Worm (Caenorhabditis elegans) whole organism, young adult: ENCODE results near the gene ZK757.2.
A peak's percentile ranks its signal among the peaks of the same experiment; 100 is the strongest.

ENCODE experiments used
- B0019.2 ChIP-seq: fragments of 200-800 bp; sonication (Bioruptor generic); conservative IDR thresholded peaks from 2 replicates; pipeline ENCODE4 v1.3.6; 2022; ENCODE audit warnings: missing genetic modification reagents, missing genetic modification characterization, missing compliant biosample characterization
- D2030.7 ChIP-seq: fragments of 200-800 bp; sonication (Bioruptor generic); IDR thresholded peaks from 2 replicates; pipeline ENCODE4 v1.3.6; 2022; ENCODE audit warnings: missing genetic modification reagents, missing genetic modification characterization, missing compliant biosample characterization
- F33H1.4 ChIP-seq: fragments of 200-800 bp; sonication (Bioruptor generic); IDR thresholded peaks from 2 replicates; pipeline ENCODE4 v1.3.6; 2022; ENCODE audit warnings: missing genetic modification reagents, missing genetic modification characterization, missing compliant biosample characterization
- F39B2.1 ChIP-seq: fragments of 200-800 bp; sonication (Bioruptor generic); IDR thresholded peaks from 2 replicates; pipeline ENCODE4 v1.3.6; 2022; ENCODE audit warnings: missing genetic modification reagents, missing genetic modification characterization, missing compliant biosample characterization
- Y53G8AR.9 ChIP-seq: fragments of 200-800 bp; sonication (Bioruptor generic); conservative IDR thresholded peaks from 2 replicates; pipeline ENCODE4 v1.3.6; 2022; ENCODE audit warnings: missing genetic modification reagents, missing genetic modification characterization, missing compliant biosample characterization
- Y56A3A.18 ChIP-seq: fragments of 200-800 bp; sonication (Bioruptor generic); IDR thresholded peaks from 2 replicates; pipeline ENCODE4 v1.3.6; 2022; ENCODE audit warnings: missing genetic modification reagents, missing genetic modification characterization, missing compliant biosample characterization
- Y79H2A.3 ChIP-seq: fragments of 200-800 bp; sonication (Bioruptor generic); conservative IDR thresholded peaks from 2 replicates; pipeline ENCODE4 v1.3.6; 2022; ENCODE audit warnings: missing genetic modification reagents, missing genetic modification characterization, missing compliant biosample characterization
- ama-1 ChIP-seq, 3 experiments: fragments of 150-350 bp in 1 of 3; sonication (generic microtip) in 2 of 3; optimal IDR thresholded peaks; 2 replicates each; lab custom pipeline; 2014 to 2018; ENCODE audit warnings: missing biosample characterization in 2 of 3, missing genetic modification characterization in 2 of 3, missing genetic modification reagents in 2 of 3
- atf-7 ChIP-seq: sonication (generic microtip); optimal IDR thresholded peaks from 2 replicates; lab custom pipeline; 2017; ENCODE audit warnings: mild to moderate bottlenecking, missing genetic modification characterization, missing compliant biosample characterization
- athp-1 ChIP-seq: sonication (generic microtip); optimal IDR thresholded peaks from 2 replicates; lab custom pipeline; 2017; ENCODE audit warnings: mild to moderate bottlenecking, missing genetic modification characterization, missing compliant biosample characterization
- attf-5 ChIP-seq: fragments of 200-800 bp; sonication (Bioruptor generic); optimal IDR thresholded peaks from 2 replicates; lab custom pipeline; 2018; ENCODE audit warnings: mild to moderate bottlenecking, missing genetic modification characterization, missing compliant biosample characterization
- cebp-1 ChIP-seq, 2 experiments: fragments of 200-800 bp in 1 of 2; sonication (Bioruptor generic) in 1 of 2; sonication (generic microtip) in 1 of 2; IDR thresholded peaks in 1 of 2; optimal IDR thresholded peaks in 1 of 2; 2 replicates each; pipeline versions ENCODE4 v1.3.6 to Lab custom; 2017 to 2022; ENCODE audit warnings: missing compliant biosample characterization in 2 of 2, missing genetic modification characterization in 2 of 2, mild to moderate bottlenecking in 1 of 2, missing genetic modification reagents in 1 of 2, moderate library complexity in 1 of 2
- cebp-2 ChIP-seq: fragments of 200-800 bp; sonication (Bioruptor generic); IDR thresholded peaks from 2 replicates; pipeline ENCODE4 v1.3.6; 2022; ENCODE audit warnings: missing genetic modification characterization, missing compliant biosample characterization
- ceh-100 ChIP-seq: fragments of 200-800 bp; sonication (Bioruptor generic); IDR thresholded peaks from 2 replicates; pipeline ENCODE4 v1.3.6; 2022; ENCODE audit warnings: missing genetic modification reagents, missing genetic modification characterization, missing compliant biosample characterization
- ceh-79 ChIP-seq: sonication (generic microtip); optimal IDR thresholded peaks from 2 replicates; lab custom pipeline; 2017; ENCODE audit warnings: mild to moderate bottlenecking, missing genetic modification characterization, missing compliant biosample characterization
- ceh-91 ChIP-seq: fragments of 200-800 bp; sonication (Bioruptor generic); IDR thresholded peaks from 2 replicates; pipeline ENCODE4 v1.3.6; 2022; ENCODE audit warnings: missing genetic modification reagents, missing genetic modification characterization, missing compliant biosample characterization
- dox-1 ChIP-seq: fragments of 200-800 bp; sonication (Bioruptor generic); IDR thresholded peaks from 2 replicates; pipeline ENCODE4 v1.3.6; 2022; ENCODE audit warnings: missing genetic modification reagents, missing genetic modification characterization, missing compliant biosample characterization
- efl-1 ChIP-seq: fragments of 150-350 bp; optimal IDR thresholded peaks from 2 replicates; lab custom pipeline; 2014; ENCODE audit warnings: missing biosample characterization, missing genetic modification reagents, missing genetic modification characterization
- egl-18 ChIP-seq: fragments of 200-800 bp; sonication (Bioruptor generic); IDR thresholded peaks from 2 replicates; pipeline ENCODE4 v1.3.6; 2022; ENCODE audit warnings: missing genetic modification reagents, missing genetic modification characterization, missing compliant biosample characterization
- hmg-1.2 ChIP-seq: fragments of 200-800 bp; sonication (Bioruptor generic); IDR thresholded peaks from 2 replicates; pipeline ENCODE4 v1.3.6; 2022; ENCODE audit warnings: missing genetic modification reagents, missing genetic modification characterization, missing compliant biosample characterization
- let-607 ChIP-seq, 2 experiments: fragments of 200-800 bp in 1 of 2; sonication (Bioruptor generic) in 1 of 2; sonication (generic microtip) in 1 of 2; optimal IDR thresholded peaks; 2 replicates each; lab custom pipeline; 2016 to 2018; ENCODE audit warnings: mild to moderate bottlenecking in 2 of 2, missing compliant biosample characterization in 2 of 2, missing genetic modification characterization in 2 of 2, moderate library complexity in 2 of 2, missing genotype in 1 of 2
- madf-10 ChIP-seq: sonication (generic microtip); optimal IDR thresholded peaks from 2 replicates; lab custom pipeline; 2016; ENCODE audit warnings: mild to moderate bottlenecking, missing genetic modification characterization, missing compliant biosample characterization
- madf-3 ChIP-seq: fragments of 200-800 bp; sonication (Bioruptor generic); IDR thresholded peaks from 2 replicates; pipeline ENCODE4 v1.3.6; 2022; ENCODE audit warnings: missing genetic modification reagents, missing genetic modification characterization, missing compliant biosample characterization
- madf-6 ChIP-seq: fragments of 200-800 bp; sonication (Bioruptor generic); IDR thresholded peaks from 2 replicates; pipeline ENCODE4 v1.3.6; 2022; ENCODE audit warnings: missing genetic modification reagents, missing genetic modification characterization, missing compliant biosample characterization
- madf-8 ChIP-seq: fragments of 200-800 bp; sonication (Bioruptor generic); conservative IDR thresholded peaks from 2 replicates; pipeline ENCODE4 v1.3.6; 2022; ENCODE audit warnings: missing genetic modification reagents, missing genetic modification characterization, missing compliant biosample characterization
- mes-4 ChIP-seq: sonication (generic microtip); optimal IDR thresholded peaks from 2 replicates; lab custom pipeline; 2016; ENCODE audit warnings: missing genotype, missing genetic modification characterization, missing compliant biosample characterization
- nfyb-1 ChIP-seq: fragments of 200-800 bp; sonication (Bioruptor generic); IDR thresholded peaks from 2 replicates; pipeline ENCODE4 v1.3.6; 2022; ENCODE audit warnings: missing genetic modification reagents, missing genetic modification characterization, missing compliant biosample characterization
- nhr-179 ChIP-seq: sonication (generic microtip); optimal IDR thresholded peaks from 2 replicates; lab custom pipeline; 2016; ENCODE audit warnings: mild to moderate bottlenecking, missing genetic modification characterization, missing compliant biosample characterization
- nhr-80 ChIP-seq: sonication (generic microtip); optimal IDR thresholded peaks from 2 replicates; lab custom pipeline; 2016; ENCODE audit warnings: missing genetic modification characterization, missing compliant biosample characterization
- pha-4 ChIP-seq: fragments of 150-350 bp; sonication (generic microtip); optimal IDR thresholded peaks from 2 replicates; lab custom pipeline; 2014; ENCODE audit warnings: missing biosample characterization, missing genetic modification reagents, missing genetic modification characterization
- repo-1 ChIP-seq: sonication (generic microtip); optimal IDR thresholded peaks from 2 replicates; lab custom pipeline; 2017; ENCODE audit warnings: mild to moderate bottlenecking, missing genetic modification characterization, missing compliant biosample characterization
- rpc-1 ChIP-seq, 2 experiments: fragments of 150-350 bp in 1 of 2; sonication (generic microtip) in 1 of 2; optimal IDR thresholded peaks; 2 replicates each; lab custom pipeline; 2014 to 2018; ENCODE audit warnings: missing biosample characterization in 1 of 2, missing genetic modification characterization in 1 of 2, missing genetic modification reagents in 1 of 2, missing genotype in 1 of 2
- snpc-1.1 ChIP-seq: sonication (generic microtip); optimal IDR thresholded peaks from 2 replicates; lab custom pipeline; 2017; ENCODE audit warnings: missing genetic modification characterization, mild to moderate bottlenecking, missing compliant biosample characterization, antibody characterized with exemption, moderate library complexity, missing genotype, missing genetic modification reagents; ENCODE audit not compliant: insufficient read depth
- snpc-3.4 ChIP-seq: sonication (generic microtip); optimal IDR thresholded peaks from 2 replicates; lab custom pipeline; 2017; ENCODE audit warnings: missing genetic modification characterization, mild to moderate bottlenecking, missing compliant biosample characterization, antibody characterized with exemption, moderate library complexity, missing genotype, missing genetic modification reagents
- tbp1 ChIP-seq: fragments of 200-800 bp; sonication (Bioruptor generic); optimal IDR thresholded peaks from 2 replicates; lab custom pipeline; 2018; ENCODE audit warnings: mild to moderate bottlenecking, missing genetic modification characterization, missing compliant biosample characterization
- tbx-9 ChIP-seq: sonication (generic microtip); optimal IDR thresholded peaks from 2 replicates; lab custom pipeline; 2016; ENCODE audit warnings: borderline replicate concordance, missing genetic modification characterization, inconsistent platforms, missing compliant biosample characterization
- xnd-1 ChIP-seq: sonication (generic microtip); optimal IDR thresholded peaks from 2 replicates; lab custom pipeline; 2016; ENCODE audit warnings: missing genotype, missing genetic modification reagents, missing genetic modification characterization, missing compliant biosample characterization
- zfh-2 ChIP-seq: fragments of 200-800 bp; sonication (Bioruptor generic); conservative IDR thresholded peaks from 2 replicates; pipeline ENCODE4 v1.3.6; 2022; ENCODE audit warnings: missing genetic modification reagents, missing genetic modification characterization, missing compliant biosample characterization
- ztf-18 ChIP-seq: sonication (generic microtip); optimal IDR thresholded peaks from 2 replicates; lab custom pipeline; 2016; ENCODE audit warnings: missing genotype, mild to moderate bottlenecking, missing genetic modification characterization, missing compliant biosample characterization
- ztf-22 ChIP-seq: fragments of 200-800 bp; sonication (Bioruptor generic); optimal IDR thresholded peaks from 2 replicates; lab custom pipeline; 2018; ENCODE audit warnings: mild to moderate bottlenecking, missing genetic modification characterization, moderate library complexity, missing compliant biosample characterization
- ztf-6 ChIP-seq: fragments of 200-800 bp; sonication (Bioruptor generic); IDR thresholded peaks from 2 replicates; pipeline ENCODE4 v1.3.6; 2022; ENCODE audit warnings: missing genetic modification reagents, missing genetic modification characterization, missing compliant biosample characterization

Gene ZK757.2

DNA sequence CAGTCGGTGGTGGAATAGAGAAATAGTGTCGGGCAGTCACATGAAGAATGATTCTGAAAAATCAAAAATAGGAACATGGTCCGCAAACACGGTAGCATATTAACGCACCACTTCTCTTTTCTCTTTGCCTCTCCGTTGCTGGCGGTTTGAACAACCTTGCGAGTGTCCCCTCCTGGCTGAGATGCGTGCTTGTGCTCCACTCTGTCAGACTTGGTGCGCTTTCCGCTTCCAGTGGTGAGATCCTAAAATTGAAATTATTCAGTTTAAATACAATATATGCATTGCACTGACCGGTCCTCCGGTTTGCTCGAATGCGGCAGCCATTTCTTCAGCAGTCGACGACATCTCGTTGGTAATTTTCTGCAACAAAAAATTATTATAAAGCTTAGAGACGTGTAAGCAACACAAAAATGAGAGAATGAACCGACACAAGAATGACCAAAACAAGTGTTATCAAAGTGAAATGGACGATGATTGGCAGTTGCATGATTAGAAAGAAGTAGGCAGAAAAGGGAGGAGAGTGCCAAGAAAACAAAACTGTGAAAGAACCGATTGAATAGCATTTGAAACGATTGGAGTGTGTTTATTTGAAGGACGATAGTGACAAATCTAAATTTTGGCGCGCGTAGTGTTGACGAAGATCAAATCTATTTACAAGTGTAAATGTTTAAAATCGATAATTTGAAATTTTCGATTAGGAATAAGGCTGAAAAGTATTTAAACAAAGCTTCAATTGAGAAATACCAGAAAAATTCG, 53.5 kb downstream of the ZK757.2 start, which contains the start of gene ZK632.9:
TSS of gene ZK632.9 (minus strand) at position 360 of the 756 bp plus-strand sequence.
- TF ChIP-seq efl-1 (peak; percentile 74), zfh-2 (GFP tag; lab: Robert Waterston, UW) (peak; percentile 75), ama-1 (optimal IDR thresholded peaks at IDR 0.05; lab: Kevin White, UChicago) (peak; percentile 70), ama-1 (GFP tag; optimal IDR thresholded peaks at IDR 0.05; lab: Kevin White, UChicago) (no peak), let-607 (tag; optimal IDR thresholded peaks at IDR 0.05; lab: Kevin White, UChicago) (peak in 1 of 2 experiments; percentile 30), dox-1 (GFP tag; lab: Robert Waterston, UW) (peak; percentile 31), xnd-1 (tag; lab: Kevin White, UChicago) (peak; percentile 34), tbx-9 (tag; lab: Kevin White, UChicago) (peak; percentile 58), snpc-3.4 (peak; percentile 26), madf-8 (GFP tag; lab: Robert Waterston, UW) (peak; percentile 38; the same call in 1 of the 2 replicates), ceh-91 (GFP tag; lab: Robert Waterston, UW) (0 out of 2 replicates have a peak, but pooled peaks have one; percentile 10), Y79H2A.3 (0 out of 2 replicates have a peak, but pooled peaks have one; percentile 10), athp-1 (tag; lab: Kevin White, UChicago) (no peak), mes-4 (tag; lab: Kevin White, UChicago) (no peak), D2030.7 (GFP tag; lab: Robert Waterston, UW) (0 out of 2 replicates have a peak, but pooled peaks have one; percentile 24), ztf-22 (no peak), madf-6 (GFP tag; lab: Robert Waterston, UW) (peak; percentile 79), B0019.2 (GFP tag; lab: Robert Waterston, UW) (0 out of 2 replicates have a peak, but pooled peaks have one; percentile 6), nhr-80 (tag; lab: Kevin White, UChicago) (peak; percentile 60), madf-3 (GFP tag; lab: Robert Waterston, UW) (peak; percentile 65; the same call in 1 of the 2 replicates), hmg-1.2 (GFP tag; lab: Robert Waterston, UW) (peak; percentile 27), ceh-79 (tag; lab: Kevin White, UChicago) (no peak), tbp1 (GFP tag; lab: Kevin White, UChicago) (peak; percentile 14), cebp-2 (GFP tag; lab: Robert Waterston, UW) (no peak), egl-18 (GFP tag; lab: Robert Waterston, UW) (no peak), F33H1.4 (peak; percentile 13; the same call in 1 of the 2 replicates), pha-4 (tag; lab: Kevin White, UChicago) (peak; percentile 23)

DNA sequence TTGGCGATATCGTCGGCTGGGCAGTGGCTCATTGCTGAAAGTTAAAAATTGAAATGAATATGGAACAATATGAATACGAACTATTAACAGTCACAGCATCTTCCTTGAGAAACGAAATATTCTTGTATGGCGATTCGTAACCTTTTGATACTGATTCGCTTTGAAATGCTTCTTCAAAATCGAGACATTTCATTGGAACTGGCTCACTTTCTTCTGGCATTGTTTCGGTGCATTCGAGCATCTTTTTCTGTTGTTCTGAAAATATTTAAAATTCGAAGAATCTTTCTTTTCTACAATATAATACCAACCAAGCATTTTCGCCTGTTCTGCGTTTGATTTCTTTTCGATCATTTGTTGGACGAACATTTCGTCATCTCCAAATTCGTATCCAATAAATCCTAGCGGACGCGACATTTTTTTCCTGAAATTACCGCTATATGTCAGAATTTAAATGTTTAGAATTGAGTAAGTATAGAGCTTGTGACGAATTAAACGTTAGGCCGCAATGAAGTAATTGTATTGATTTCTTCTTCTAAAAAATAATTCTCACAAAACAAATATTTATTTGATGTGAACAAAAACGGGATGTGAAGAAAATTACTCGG, 54.3 kb downstream of the ZK757.2 start, which contains the start of gene lin-52:
TSS of gene lin-52 (minus strand) at position 421 of the 605 bp plus-strand sequence.
- TF ChIP-seq attf-5 (GFP tag; lab: Kevin White, UChicago) = no peak
- no peak for TF ChIP-seq xnd-1 (tag; lab: Kevin White, UChicago)
- peak; percentile 90; the same call in 1 of the 2 replicates for TF ChIP-seq Y53G8AR.9 (GFP tag; lab: Robert Waterston, UW)
- TF ChIP-seq nhr-179 = peak; percentile 32
- peak; percentile 51 for TF ChIP-seq atf-7 (tag; lab: Kevin White, UChicago)
- TF ChIP-seq ceh-100 (GFP tag; lab: Robert Waterston, UW) = 0 out of 2 replicates have a peak, but pooled peaks have one; percentile 35
- 0 out of 2 replicates have a peak, but pooled peaks have one; percentile 36 for TF ChIP-seq ceh-91 (GFP tag; lab: Robert Waterston, UW)
- peak; percentile 27 for TF ChIP-seq madf-10 (tag; lab: Kevin White, UChicago)
- peak in 1 of 2 experiments; percentile 11 for TF ChIP-seq let-607 (tag; optimal IDR thresholded peaks at IDR 0.05; lab: Kevin White, UChicago)
- 0 out of 2 replicates have a peak, but pooled peaks have one; percentile 60 for TF ChIP-seq F39B2.1 (GFP tag; lab: Robert Waterston, UW)
- 0 out of 2 replicates have a peak, but pooled peaks have one; percentile 24 for TF ChIP-seq cebp-1 (GFP tag; IDR thresholded peaks at IDR 0.05; lab: Robert Waterston, UW)
- peak; percentile 71 for TF ChIP-seq cebp-1 (tag; optimal IDR thresholded peaks at IDR 0.05; lab: Kevin White, UChicago)
- no peak for TF ChIP-seq rpc-1 (optimal IDR thresholded peaks at IDR 0.05; lab: Kevin White, UChicago)
- TF ChIP-seq rpc-1 (tag; optimal IDR thresholded peaks at IDR 0.05; lab: Kevin White, UChicago) = no peak
- TF ChIP-seq madf-3 (GFP tag; lab: Robert Waterston, UW) = peak; percentile 49; the same call in 1 of the 2 replicates
- TF ChIP-seq ztf-6 (GFP tag; lab: Robert Waterston, UW) = no peak
- no peak for TF ChIP-seq snpc-1.1 (tag; lab: Kevin White, UChicago)
- peak; percentile 79 for TF ChIP-seq ama-1 (optimal IDR thresholded peaks at IDR 0.05; lab: Kevin White, UChicago)
- peak in 1 of 2 experiments; percentile 8 for TF ChIP-seq ama-1 (GFP tag; optimal IDR thresholded peaks at IDR 0.05; lab: Kevin White, UChicago)
- TF ChIP-seq nfyb-1 = 0 out of 2 replicates have a peak, but pooled peaks have one; percentile 58
- peak; percentile 83 for TF ChIP-seq repo-1
- no peak for TF ChIP-seq mes-4 (tag; lab: Kevin White, UChicago)
- peak; percentile 57; the same call in 1 of the 2 replicates for TF ChIP-seq Y56A3A.18 (GFP tag; lab: Robert Waterston, UW)
- TF ChIP-seq ztf-18 = no peak
